Worm (Caenorhabditis elegans): ENCODE results near the gene srbc-6.

DNA sequence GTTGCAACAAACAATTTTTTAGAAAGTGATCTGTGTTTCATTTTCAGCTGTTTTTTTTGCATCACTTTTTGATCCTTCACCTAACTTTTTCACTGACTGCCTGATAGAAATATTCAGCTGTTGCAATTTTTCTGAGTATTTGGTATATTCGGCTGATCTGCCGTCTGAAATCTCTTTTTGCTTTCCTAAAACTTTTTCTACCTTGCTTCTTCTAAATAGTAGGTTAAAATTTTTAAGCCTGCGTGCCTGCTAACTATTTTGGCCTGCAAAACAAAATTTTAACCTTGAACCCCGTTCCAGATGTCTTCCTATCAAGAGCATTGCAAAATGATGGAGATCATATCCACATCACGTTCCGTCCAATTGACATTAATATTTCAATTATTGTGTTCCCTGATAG, 6.2 kb downstream of the srbc-6 start, which contains the start of gene srab-8:
- no peak for TF ChIP-seq hif-1 (tag; optimal IDR thresholded peaks at IDR 0.05)
- TF ChIP-seq T20F7.1 (GFP tag; optimal IDR thresholded peaks at IDR 0.05) = no peak
- TF ChIP-seq Y75B8A.6 (GFP tag; IDR thresholded peaks at IDR 0.05) = no peak
- no peak for TF ChIP-seq F26F4.8 (GFP tag; conservative IDR thresholded peaks at IDR 0.05)
- no peak for TF ChIP-seq ztf-11 (tag; optimal IDR thresholded peaks at IDR 0.05)
- no peak for TF ChIP-seq madf-9 (GFP tag; conservative IDR thresholded peaks at IDR 0.05)
- TF ChIP-seq set-16 (GFP tag; IDR thresholded peaks at IDR 0.05) = no peak
- TF ChIP-seq lin-39 (tag; optimal IDR thresholded peaks at IDR 0.05) = no peak
